Fruit fly (Drosophila melanogaster) whole organism, adult: ENCODE measurements around the gene Wdr33.

Source experiments
- Clk ChIP-seq: fragments of 200-800 bp; sonication (Bioruptor generic); optimal IDR thresholded peaks from 2 replicates; lab custom pipeline; 2017; ENCODE audit warnings: missing biosample characterization, missing genetic modification characterization
- Crg-1 ChIP-seq: fragments of 200-800 bp; sonication (Bioruptor generic); optimal IDR thresholded peaks from 2 replicates; lab custom pipeline; 2016; ENCODE audit warnings: missing biosample characterization, missing genetic modification characterization
- Hr96 ChIP-seq: fragments of 200-800 bp; sonication (Bioruptor generic); optimal IDR thresholded peaks from 2 replicates; lab custom pipeline; 2016; ENCODE audit warnings: missing biosample characterization, missing genetic modification characterization
- kay ChIP-seq: fragments of 200-800 bp; sonication (Bioruptor generic); peaks from one replicate; lab custom pipeline; 2016; ENCODE audit warnings: missing biosample characterization, missing genetic modification characterization, borderline replicate concordance
- pad ChIP-seq: fragments of 200-800 bp; sonication (Bioruptor generic); optimal IDR thresholded peaks from 3 replicates; lab custom pipeline; 2017; ENCODE audit warnings: missing biosample characterization, missing genetic modification characterization, mild to moderate bottlenecking, moderate library complexity, missing genetic modification reagents

dm6 chr3R:5691042-5691441, 30.6 kb downstream of the Wdr33 start:
- TF ChIP-seq kay (GFP tag; lab: Kevin White, UChicago): no peak
- no peak for TF ChIP-seq pad (GFP tag; lab: Kevin White, UChicago)
- no peak for TF ChIP-seq Clk (GFP tag; lab: Kevin White, UChicago)
- no peak for TF ChIP-seq Hr96 (GFP tag; lab: Kevin White, UChicago)
- no peak for TF ChIP-seq Crg-1 (GFP tag; lab: Kevin White, UChicago)
